Worm (Caenorhabditis elegans) whole organism, midembryonic: ENCODE results near the gene ift-139.

Experiments used
- T22C8.4 ChIP-seq: fragments of 200-800 bp; sonication (Bioruptor generic); IDR thresholded peaks from 2 replicates; pipeline ENCODE4 v1.3.6; 2022; ENCODE audit warnings: missing genetic modification characterization, missing compliant biosample characterization
- cog-1 ChIP-seq: sonication (generic microtip); optimal IDR thresholded peaks from 2 replicates; lab custom pipeline; 2016; ENCODE audit warnings: missing genetic modification characterization, missing compliant biosample characterization
- flt-1 ChIP-seq: fragments of 200-800 bp; sonication (Bioruptor generic); IDR thresholded peaks from 2 replicates; pipeline ENCODE4 v1.3.6; 2022; ENCODE audit warnings: missing genetic modification characterization, missing compliant biosample characterization
- klf-2 ChIP-seq: fragments of 200-800 bp; sonication (Bioruptor generic); conservative IDR thresholded peaks from 2 replicates; pipeline ENCODE4 v1.3.6; 2022; ENCODE audit warnings: missing genetic modification reagents, missing genetic modification characterization, missing compliant biosample characterization
- med-1 ChIP-seq: sonication (generic microtip); optimal IDR thresholded peaks from 2 replicates; lab custom pipeline; 2017; ENCODE audit warnings: missing genetic modification characterization, mild to moderate bottlenecking, missing compliant biosample characterization, antibody characterized with exemption, missing genetic modification reagents; ENCODE audit not compliant: insufficient read depth
- ref-1 ChIP-seq: fragments of 200-800 bp; sonication (Bioruptor generic); conservative IDR thresholded peaks from 2 replicates; pipeline ENCODE4 v1.3.6; 2022; ENCODE audit warnings: missing genetic modification reagents, missing genetic modification characterization, missing compliant biosample characterization
- tab-1 ChIP-seq: fragments of 200-800 bp; sonication (Bioruptor generic); IDR thresholded peaks from 2 replicates; pipeline ENCODE4 v1.3.6; 2022; ENCODE audit warnings: missing genetic modification characterization, missing compliant biosample characterization
- ztf-23 ChIP-seq: fragments of 200-800 bp; sonication (Bioruptor generic); IDR thresholded peaks from 2 replicates; pipeline ENCODE4 v1.3.6; 2022; ENCODE audit warnings: missing genetic modification reagents, missing genetic modification characterization, missing compliant biosample characterization
- ztf-29 ChIP-seq: fragments of 200-800 bp; sonication (Bioruptor generic); IDR thresholded peaks from 2 replicates; pipeline ENCODE4 v1.3.6; 2022; ENCODE audit warnings: missing genetic modification reagents, missing genetic modification characterization, missing compliant biosample characterization

ce11 chrIII:6002024-6002423, 37.2 kb downstream of the ift-139 start:
- no peak for TF ChIP-seq cog-1 (tag; lab: Kevin White, UChicago)
- no peak for TF ChIP-seq flt-1 (GFP tag; lab: Robert Waterston, UW)
- no peak for TF ChIP-seq klf-2 (GFP tag; lab: Robert Waterston, UW)
- TF ChIP-seq ztf-29: no peak
- no peak for TF ChIP-seq ztf-23
- TF ChIP-seq T22C8.4 (GFP tag; lab: Robert Waterston, UW): no peak
- TF ChIP-seq med-1 (GFP tag; lab: Kevin White, UChicago): no peak
- no peak for TF ChIP-seq tab-1 (GFP tag; lab: Robert Waterston, UW)
- TF ChIP-seq ref-1 (GFP tag; lab: Robert Waterston, UW): no peak
